Worm (Caenorhabditis elegans) whole organism, young adult: ENCODE results near the gene ndub-2.

Source experiments
- B0261.1 ChIP-seq: sonication (generic microtip); optimal IDR thresholded peaks from 2 replicates; lab custom pipeline; 2016; ENCODE audit warnings: mild to moderate bottlenecking, missing genetic modification characterization, moderate library complexity, missing compliant biosample characterization
- F55B11.4 ChIP-seq: sonication (generic microtip); optimal IDR thresholded peaks from 2 replicates; lab custom pipeline; 2016; ENCODE audit warnings: missing compliant biosample characterization, missing genetic modification characterization, borderline replicate concordance; ENCODE audit not compliant: insufficient read depth
- K12H6.12 ChIP-seq: fragments of 200-800 bp; sonication (Bioruptor generic); optimal IDR thresholded peaks from 2 replicates; lab custom pipeline; 2018; ENCODE audit warnings: mild to moderate bottlenecking, missing genetic modification characterization, missing compliant biosample characterization
- T26A5.8 ChIP-seq: sonication (generic microtip); optimal IDR thresholded peaks from 2 replicates; lab custom pipeline; 2016; ENCODE audit warnings: missing genetic modification characterization, missing compliant biosample characterization
- Y53F4B.3 ChIP-seq: fragments of 200-800 bp; sonication (Bioruptor generic); IDR thresholded peaks from 2 replicates; pipeline ENCODE4 v1.3.6; 2022; ENCODE audit warnings: missing genetic modification reagents, missing genetic modification characterization, missing compliant biosample characterization
- Y53G8AR.9 ChIP-seq: fragments of 200-800 bp; sonication (Bioruptor generic); conservative IDR thresholded peaks from 2 replicates; pipeline ENCODE4 v1.3.6; 2022; ENCODE audit warnings: missing genetic modification reagents, missing genetic modification characterization, missing compliant biosample characterization
- attf-5 ChIP-seq: fragments of 200-800 bp; sonication (Bioruptor generic); optimal IDR thresholded peaks from 2 replicates; lab custom pipeline; 2018; ENCODE audit warnings: mild to moderate bottlenecking, missing genetic modification characterization, missing compliant biosample characterization
- bed-1 ChIP-seq: fragments of 200-800 bp; sonication (Bioruptor generic); IDR thresholded peaks from 2 replicates; pipeline ENCODE4 v1.3.6; 2022; ENCODE audit warnings: missing genetic modification reagents, missing genetic modification characterization, missing compliant biosample characterization
- cebp-2 ChIP-seq: fragments of 200-800 bp; sonication (Bioruptor generic); IDR thresholded peaks from 2 replicates; pipeline ENCODE4 v1.3.6; 2022; ENCODE audit warnings: missing genetic modification characterization, missing compliant biosample characterization
- ceh-58 ChIP-seq: fragments of 200-800 bp; sonication (Bioruptor generic); IDR thresholded peaks from 2 replicates; pipeline ENCODE4 v1.3.6; 2022; ENCODE audit warnings: missing genetic modification characterization, missing compliant biosample characterization
- ceh-79 ChIP-seq: sonication (generic microtip); optimal IDR thresholded peaks from 2 replicates; lab custom pipeline; 2017; ENCODE audit warnings: mild to moderate bottlenecking, missing genetic modification characterization, missing compliant biosample characterization
- chd-7 ChIP-seq: sonication (generic microtip); optimal IDR thresholded peaks from 2 replicates; lab custom pipeline; 2016; ENCODE audit warnings: mild to moderate bottlenecking, missing genetic modification characterization, moderate library complexity, missing compliant biosample characterization
- efl-1 ChIP-seq: fragments of 150-350 bp; optimal IDR thresholded peaks from 2 replicates; lab custom pipeline; 2014; ENCODE audit warnings: missing biosample characterization, missing genetic modification reagents, missing genetic modification characterization
- egl-18 ChIP-seq: fragments of 200-800 bp; sonication (Bioruptor generic); IDR thresholded peaks from 2 replicates; pipeline ENCODE4 v1.3.6; 2022; ENCODE audit warnings: missing genetic modification reagents, missing genetic modification characterization, missing compliant biosample characterization
- hmg-1.2 ChIP-seq: fragments of 200-800 bp; sonication (Bioruptor generic); IDR thresholded peaks from 2 replicates; pipeline ENCODE4 v1.3.6; 2022; ENCODE audit warnings: missing genetic modification reagents, missing genetic modification characterization, missing compliant biosample characterization
- hmg-20 ChIP-seq: fragments of 200-800 bp; sonication (Bioruptor generic); IDR thresholded peaks from 2 replicates; pipeline ENCODE4 v1.3.6; 2022; ENCODE audit warnings: missing genetic modification reagents, missing genetic modification characterization, missing compliant biosample characterization
- let-607 ChIP-seq, 2 experiments: fragments of 200-800 bp in 1 of 2; sonication (Bioruptor generic) in 1 of 2; sonication (generic microtip) in 1 of 2; optimal IDR thresholded peaks; 2 replicates each; lab custom pipeline; 2016 to 2018; ENCODE audit warnings: mild to moderate bottlenecking in 2 of 2, missing compliant biosample characterization in 2 of 2, missing genetic modification characterization in 2 of 2, moderate library complexity in 2 of 2, missing genotype in 1 of 2
- lin-26 ChIP-seq: fragments of 200-800 bp; sonication (Bioruptor generic); IDR thresholded peaks from 2 replicates; pipeline ENCODE4 v1.3.6; 2022; ENCODE audit warnings: missing genetic modification reagents, missing genetic modification characterization, missing compliant biosample characterization
- lin-54 ChIP-seq: fragments of 200-800 bp; sonication (Bioruptor generic); optimal IDR thresholded peaks from 2 replicates; lab custom pipeline; 2018; ENCODE audit warnings: mild to moderate bottlenecking, missing genetic modification characterization, missing compliant biosample characterization
- madf-10 ChIP-seq: sonication (generic microtip); optimal IDR thresholded peaks from 2 replicates; lab custom pipeline; 2016; ENCODE audit warnings: mild to moderate bottlenecking, missing genetic modification characterization, missing compliant biosample characterization
- madf-6 ChIP-seq: fragments of 200-800 bp; sonication (Bioruptor generic); IDR thresholded peaks from 2 replicates; pipeline ENCODE4 v1.3.6; 2022; ENCODE audit warnings: missing genetic modification reagents, missing genetic modification characterization, missing compliant biosample characterization
- madf-8 ChIP-seq: fragments of 200-800 bp; sonication (Bioruptor generic); conservative IDR thresholded peaks from 2 replicates; pipeline ENCODE4 v1.3.6; 2022; ENCODE audit warnings: missing genetic modification reagents, missing genetic modification characterization, missing compliant biosample characterization
- mel-28 ChIP-seq: sonication (generic microtip); optimal IDR thresholded peaks from 2 replicates; lab custom pipeline; 2016; ENCODE audit warnings: borderline replicate concordance, mild to moderate bottlenecking, missing genetic modification characterization, missing compliant biosample characterization
- nfya-2 ChIP-seq: fragments of 200-800 bp; sonication (Bioruptor generic); IDR thresholded peaks from 2 replicates; pipeline ENCODE4 v1.3.6; 2022; ENCODE audit warnings: missing genetic modification reagents, missing genetic modification characterization, missing compliant biosample characterization
- nhr-120 ChIP-seq: fragments of 200-800 bp; sonication (Bioruptor generic); IDR thresholded peaks from 2 replicates; pipeline ENCODE4 v1.3.6; 2022; ENCODE audit warnings: missing genetic modification characterization, missing compliant biosample characterization
- nhr-80 ChIP-seq: sonication (generic microtip); optimal IDR thresholded peaks from 2 replicates; lab custom pipeline; 2016; ENCODE audit warnings: missing genetic modification characterization, missing compliant biosample characterization
- snpc-1.1 ChIP-seq: sonication (generic microtip); optimal IDR thresholded peaks from 2 replicates; lab custom pipeline; 2017; ENCODE audit warnings: missing genetic modification characterization, mild to moderate bottlenecking, missing compliant biosample characterization, antibody characterized with exemption, moderate library complexity, missing genotype, missing genetic modification reagents; ENCODE audit not compliant: insufficient read depth
- tbx-9 ChIP-seq: sonication (generic microtip); optimal IDR thresholded peaks from 2 replicates; lab custom pipeline; 2016; ENCODE audit warnings: borderline replicate concordance, missing genetic modification characterization, inconsistent platforms, missing compliant biosample characterization

ndub-2 gene

ce11 chrII:9031891-9032290 is 35.7 kb downstream of the ndub-2 start (continued):
- TF ChIP-seq T26A5.8 (tag; lab: Kevin White, UChicago) (no peak), let-607 (tag; optimal IDR thresholded peaks at IDR 0.05; lab: Kevin White, UChicago) (no peak)

DNA sequence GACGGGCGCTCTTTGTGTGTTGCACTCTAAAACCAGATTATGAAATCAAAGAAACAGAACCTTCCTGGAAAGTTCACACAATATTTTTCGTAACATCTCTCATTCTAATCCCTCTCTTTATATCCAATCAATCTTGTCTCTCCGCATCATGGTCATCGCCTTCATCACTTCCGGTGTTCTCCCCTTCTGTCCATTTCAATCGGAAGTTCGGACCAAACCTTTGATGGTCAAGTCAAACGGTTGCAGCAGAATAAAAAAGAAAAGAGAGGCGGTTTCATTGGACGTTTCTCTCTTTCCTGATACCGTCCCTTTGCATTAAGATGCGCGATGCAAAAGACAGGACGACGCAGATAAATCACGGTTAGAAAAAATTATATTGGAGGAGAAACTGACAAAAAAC is 36.9 kb downstream of the ndub-2 start:
- TF ChIP-seq ceh-58 (no peak), madf-10 (no peak), B0261.1 (tag; lab: Kevin White, UChicago) (no peak), nhr-120 (GFP tag; lab: Robert Waterston, UW) (no peak), mel-28 (tag; lab: Kevin White, UChicago) (no peak), ceh-79 (tag; lab: Kevin White, UChicago) (no peak), K12H6.12 (tag; lab: Kevin White, UChicago) (no peak), nfya-2 (GFP tag; lab: Robert Waterston, UW) (no peak), Y53F4B.3 (GFP tag; lab: Robert Waterston, UW) (no peak), F55B11.4 (tag; lab: Kevin White, UChicago) (no peak), efl-1 (GFP tag; lab: Kevin White, UChicago) (no peak), snpc-1.1 (no peak), cebp-2 (GFP tag; lab: Robert Waterston, UW) (no peak), hmg-20 (GFP tag; lab: Robert Waterston, UW) (no peak)

- TF ChIP-seq madf-10 (no peak), ceh-58 (no peak), hmg-1.2 (no peak), lin-54 (GFP tag; lab: Kevin White, UChicago) (no peak), lin-26 (GFP tag; lab: Robert Waterston, UW) (no peak)
Measured at ce11 chrII:9038201-9038600, 42.0 kb downstream of the ndub-2 start, which contains the start of gene gcs-1. gcs-1 (minus strand) TSS chrII:9038301.

ce11 chrII:9038736-9039135 is 42.6 kb downstream of the ndub-2 start:
- no peak for TF ChIP-seq madf-6 (GFP tag; lab: Robert Waterston, UW)
- no peak for TF ChIP-seq madf-8 (GFP tag; lab: Robert Waterston, UW)
- TF ChIP-seq tbx-9 (tag; lab: Kevin White, UChicago) = no peak
- no peak for TF ChIP-seq chd-7
- TF ChIP-seq nhr-120 (GFP tag; lab: Robert Waterston, UW) = no peak

DNA sequence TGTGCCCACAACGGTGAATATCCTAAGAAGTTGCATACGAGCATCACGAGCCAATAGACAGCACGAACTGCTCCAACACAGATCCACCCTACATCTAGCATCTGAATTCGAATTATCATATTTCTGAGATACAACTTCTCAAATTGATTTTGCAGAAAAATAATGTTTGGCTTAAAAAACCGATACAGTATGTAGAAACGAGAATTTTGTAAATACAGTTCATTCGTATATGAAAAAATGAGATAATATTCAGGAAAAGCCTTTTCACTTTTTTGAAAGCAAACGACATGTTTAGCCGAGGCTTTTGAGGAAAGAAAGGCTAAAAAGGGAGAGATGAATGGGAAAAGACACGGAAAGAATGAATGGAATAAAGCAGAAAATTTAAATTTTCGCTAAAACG is 45.1 kb downstream of the ndub-2 start, which contains the start of gene F37B12.3:
Gene F37B12.3 (minus strand): TSS at position 101 of the 400 bp plus-strand sequence.
- TF ChIP-seq bed-1 = no peak

- no peak for TF ChIP-seq egl-18
- TF ChIP-seq tbx-9 (tag; lab: Kevin White, UChicago) = no peak
- no peak for TF ChIP-seq B0261.1 (tag; lab: Kevin White, UChicago)
- TF ChIP-seq Y53G8AR.9 (GFP tag; lab: Robert Waterston, UW) = 0 out of 2 replicates have a peak, but pooled peaks have one; percentile 20
- peak; percentile 53 for TF ChIP-seq nhr-80 (tag; lab: Kevin White, UChicago)
- no peak for TF ChIP-seq attf-5 (GFP tag; lab: Kevin White, UChicago)
Measured at ce11 chrII:9042059-9042458, 45.9 kb downstream of the ndub-2 start.
